Worm (Caenorhabditis elegans) whole organism, mixed stage, embryonic: ENCODE measurements around the gene F54C8.7.
A peak's percentile ranks its signal among the peaks of the same experiment; 100 is the strongest.

Source experiments
- M03D4.4 ChIP-seq: sonication (generic microtip); optimal IDR thresholded peaks from 2 replicates; lab custom pipeline; 2017; ENCODE audit warnings: mild to moderate bottlenecking, missing genetic modification characterization, missing compliant biosample characterization
- bed-3 ChIP-seq: fragments of 200-800 bp; sonication (Bioruptor generic); optimal IDR thresholded peaks from 3 replicates; lab custom pipeline; 2018; ENCODE audit warnings: mild to moderate bottlenecking, missing genetic modification characterization, moderate library complexity, missing compliant biosample characterization
- blmp-1 ChIP-seq: fragments of 150-350 bp; optimal IDR thresholded peaks from 2 replicates; lab custom pipeline; 2014; ENCODE audit warnings: missing biosample characterization, missing genetic modification characterization
- ceh-39 ChIP-seq: fragments of 150-350 bp; optimal IDR thresholded peaks from 2 replicates; lab custom pipeline; 2014; ENCODE audit warnings: missing biosample characterization, missing genetic modification characterization
- ceh-43 ChIP-seq: fragments of 200-800 bp; sonication (Bioruptor generic); optimal IDR thresholded peaks from 2 replicates; lab custom pipeline; 2018; ENCODE audit warnings: mild to moderate bottlenecking, missing genetic modification characterization, moderate library complexity, missing compliant biosample characterization
- ceh-83 ChIP-seq: fragments of 200-800 bp; sonication (Bioruptor generic); optimal IDR thresholded peaks from 2 replicates; lab custom pipeline; 2018; ENCODE audit warnings: mild to moderate bottlenecking, missing genetic modification characterization, missing compliant biosample characterization
- ces-1 ChIP-seq: fragments of 150-350 bp; optimal IDR thresholded peaks from 2 replicates; lab custom pipeline; 2014; ENCODE audit warnings: missing biosample characterization, missing genetic modification reagents, missing genetic modification characterization
- cnd-1 ChIP-seq: fragments of 200-800 bp; sonication (Bioruptor generic); optimal IDR thresholded peaks from 2 replicates; lab custom pipeline; 2018; ENCODE audit warnings: mild to moderate bottlenecking, missing genetic modification characterization, missing compliant biosample characterization
- drap-1 ChIP-seq: fragments of 200-800 bp; sonication (Bioruptor generic); optimal IDR thresholded peaks from 3 replicates; lab custom pipeline; 2018; ENCODE audit warnings: mild to moderate bottlenecking, missing genetic modification characterization, missing compliant biosample characterization
- elt-1 ChIP-seq: sonication (generic microtip); optimal IDR thresholded peaks from 2 replicates; lab custom pipeline; 2017; ENCODE audit warnings: missing genetic modification characterization, mild to moderate bottlenecking, missing compliant biosample characterization, antibody characterized with exemption, moderate library complexity, borderline replicate concordance; ENCODE audit not compliant: insufficient read depth
- elt-3 ChIP-seq: fragments of 150-350 bp; optimal IDR thresholded peaks from 2 replicates; lab custom pipeline; 2014; ENCODE audit warnings: missing biosample characterization, missing genetic modification characterization
- flh-1 ChIP-seq: fragments of 200-800 bp; sonication (Bioruptor generic); optimal IDR thresholded peaks from 2 replicates; lab custom pipeline; 2018; ENCODE audit warnings: mild to moderate bottlenecking, missing genetic modification characterization, moderate library complexity, missing compliant biosample characterization
- ham-2 ChIP-seq: fragments of 200-800 bp; sonication (Bioruptor generic); optimal IDR thresholded peaks from 2 replicates; lab custom pipeline; 2018; ENCODE audit warnings: mild to moderate bottlenecking, missing genetic modification characterization, missing compliant biosample characterization
- hlh-1 ChIP-seq: fragments of 150-350 bp; optimal IDR thresholded peaks from 2 replicates; lab custom pipeline; 2014; ENCODE audit warnings: missing biosample characterization, missing genetic modification reagents, missing genetic modification characterization
- lin-13 ChIP-seq: fragments of 150-350 bp; optimal IDR thresholded peaks from 2 replicates; lab custom pipeline; 2014; ENCODE audit warnings: missing biosample characterization, missing genetic modification characterization
- lin-32 ChIP-seq: fragments of 200-800 bp; sonication (Bioruptor generic); optimal IDR thresholded peaks from 2 replicates; lab custom pipeline; 2018; ENCODE audit warnings: mild to moderate bottlenecking, missing genetic modification characterization, missing compliant biosample characterization
- lsy-2 ChIP-seq: fragments of 150-350 bp; optimal IDR thresholded peaks from 2 replicates; lab custom pipeline; 2014; ENCODE audit warnings: missing biosample characterization, missing genetic modification characterization
- mab-5 ChIP-seq: fragments of 150-350 bp; optimal IDR thresholded peaks from 2 replicates; lab custom pipeline; 2014; ENCODE audit warnings: missing biosample characterization, missing genetic modification characterization
- mep-1 ChIP-seq: fragments of 150-350 bp; optimal IDR thresholded peaks from 2 replicates; lab custom pipeline; 2017; ENCODE audit warnings: missing biosample characterization, missing genetic modification reagents, missing genetic modification characterization, inconsistent platforms
- mls-2 ChIP-seq: sonication (generic microtip); optimal IDR thresholded peaks from 2 replicates; lab custom pipeline; 2016; ENCODE audit warnings: mild to moderate bottlenecking, missing genetic modification characterization, moderate library complexity, missing compliant biosample characterization
- nhr-12 ChIP-seq: fragments of 150-350 bp; optimal IDR thresholded peaks from 2 replicates; lab custom pipeline; 2014; ENCODE audit warnings: missing biosample characterization, missing genetic modification characterization
- nhr-2 ChIP-seq: fragments of 150-350 bp; optimal IDR thresholded peaks from 2 replicates; lab custom pipeline; 2014; ENCODE audit warnings: missing biosample characterization, missing genetic modification characterization
- nhr-237 ChIP-seq: fragments of 150-350 bp; optimal IDR thresholded peaks from 2 replicates; lab custom pipeline; 2014; ENCODE audit warnings: missing biosample characterization, missing genetic modification characterization
- nhr-28 ChIP-seq: fragments of 150-350 bp; optimal IDR thresholded peaks from 2 replicates; lab custom pipeline; 2014; ENCODE audit warnings: missing biosample characterization, missing genetic modification characterization
- nhr-76 ChIP-seq: sonication (generic microtip); optimal IDR thresholded peaks from 2 replicates; lab custom pipeline; 2017; ENCODE audit warnings: missing biosample characterization, missing genetic modification characterization
- pha-4 ChIP-seq: fragments of 150-350 bp; optimal IDR thresholded peaks from 2 replicates; lab custom pipeline; 2018; ENCODE audit warnings: missing biosample characterization, missing genetic modification reagents, missing genetic modification characterization
- sem-2 ChIP-seq: fragments of 200-800 bp; sonication (Bioruptor generic); optimal IDR thresholded peaks from 2 replicates; lab custom pipeline; 2018; ENCODE audit warnings: mild to moderate bottlenecking, missing genetic modification characterization, missing compliant biosample characterization
- snpc-4 ChIP-seq: fragments of 150-350 bp; optimal IDR thresholded peaks from 2 replicates; lab custom pipeline; 2014; ENCODE audit warnings: missing biosample characterization, missing genetic modification characterization
- sptf-1 ChIP-seq: sonication (generic microtip); optimal IDR thresholded peaks from 2 replicates; lab custom pipeline; 2017; ENCODE audit warnings: mild to moderate bottlenecking, missing genetic modification characterization, moderate library complexity, missing compliant biosample characterization
- tbx-8 ChIP-seq: fragments of 200-800 bp; sonication (Bioruptor generic); optimal IDR thresholded peaks from 2 replicates; lab custom pipeline; 2018; ENCODE audit warnings: mild to moderate bottlenecking, missing genetic modification characterization, moderate library complexity, missing compliant biosample characterization
- unc-120 ChIP-seq: sonication (generic microtip); optimal IDR thresholded peaks from 2 replicates; lab custom pipeline; 2017; ENCODE audit warnings: missing genetic modification characterization, missing compliant biosample characterization; ENCODE audit not compliant: poor library complexity, severe bottlenecking
- unc-39 ChIP-seq: fragments of 150-350 bp; optimal IDR thresholded peaks from 2 replicates; lab custom pipeline; 2014; ENCODE audit warnings: missing biosample characterization, missing genetic modification characterization
- unc-62 ChIP-seq: fragments of 150-350 bp; optimal IDR thresholded peaks from 2 replicates; lab custom pipeline; 2014; ENCODE audit warnings: missing biosample characterization, missing genetic modification reagents, missing genetic modification characterization
- zip-8 ChIP-seq: fragments of 150-350 bp; optimal IDR thresholded peaks from 2 replicates; lab custom pipeline; 2014; ENCODE audit warnings: missing biosample characterization, missing genetic modification characterization
- ztf-11 ChIP-seq: fragments of 150-350 bp; optimal IDR thresholded peaks from 2 replicates; lab custom pipeline; 2014; ENCODE audit warnings: missing biosample characterization, missing genetic modification characterization

The F54C8.7 gene

DNA sequence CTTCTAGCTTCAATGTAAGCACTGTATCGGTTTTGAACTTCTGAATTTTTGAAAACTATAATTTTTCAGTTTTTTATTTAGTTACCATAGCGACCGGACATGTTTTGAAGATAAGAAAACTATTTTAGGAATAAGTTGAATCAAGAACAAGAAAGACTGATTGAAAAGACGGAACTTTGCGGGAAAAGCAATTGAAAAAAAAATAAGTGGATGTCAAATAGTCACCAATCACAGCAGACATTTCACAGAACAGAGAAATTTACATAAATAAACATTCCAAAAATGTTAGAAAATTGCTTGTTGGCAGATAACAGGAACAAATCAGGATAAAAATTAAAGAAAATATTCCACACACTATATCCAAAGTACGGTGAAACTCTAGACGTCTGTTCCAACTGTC, 4.0 kb downstream of the F54C8.7 start, which contains the start of gene F54C8.6:
F54C8.6 (minus strand) TSS at position 101 of the 400 bp plus-strand sequence.
- TF ChIP-seq unc-39 (no peak), drap-1 (GFP tag; lab: Kevin White, UChicago) (no peak)

DNA sequence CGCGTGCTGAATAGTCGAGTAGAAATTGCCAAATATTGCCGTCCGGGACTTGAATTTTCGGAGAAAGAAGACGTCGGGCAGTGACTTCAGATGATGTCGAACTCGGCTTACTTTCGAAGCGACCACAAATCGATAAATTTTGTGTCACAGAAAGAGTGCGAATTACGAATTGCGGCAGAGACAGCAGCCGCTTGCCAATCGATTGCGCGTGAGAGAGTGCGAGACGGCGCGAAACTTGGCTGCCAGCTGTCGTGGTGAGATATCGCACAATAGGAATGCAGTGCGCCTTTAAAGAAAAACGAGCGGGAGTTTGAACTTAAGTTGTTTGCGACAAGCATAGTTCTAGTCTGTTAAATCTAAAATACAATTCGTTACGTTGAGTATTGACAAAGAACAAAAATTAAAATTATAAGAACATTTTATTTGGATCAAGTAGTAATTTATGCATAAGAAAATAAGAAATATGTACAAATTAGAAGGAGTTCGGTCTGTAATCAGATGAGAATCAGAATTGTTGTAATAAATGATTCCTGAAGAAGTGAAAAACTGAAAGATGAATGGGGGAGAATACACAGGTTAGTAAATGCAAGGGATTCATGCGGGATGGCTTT, 10.3 kb downstream of the F54C8.7 start, which contains the start of gene pir-2:
pir-2 (minus strand) TSS at position 218 of the 611 bp plus-strand sequence.
- TF ChIP-seq drap-1 (GFP tag; lab: Kevin White, UChicago) (peak; percentile 32), mab-5 (tag; lab: Kevin White, UChicago) (no peak), nhr-28 (no peak), pha-4 (tag; lab: Kevin White, UChicago) (peak; percentile 83), mls-2 (tag; lab: Kevin White, UChicago) (peak; percentile 66), blmp-1 (no peak), ztf-11 (peak; percentile 63), cnd-1 (peak; percentile 94), ceh-43 (GFP tag; lab: Kevin White, UChicago) (no peak), M03D4.4 (tag; lab: Kevin White, UChicago) (no peak), unc-62 (GFP tag; lab: Kevin White, UChicago) (peak; percentile 74), nhr-2 (tag; lab: Kevin White, UChicago) (peak; percentile 12), lin-32 (peak; percentile 83), zip-8 (tag; lab: Kevin White, UChicago) (no peak), ham-2 (GFP tag; lab: Kevin White, UChicago) (peak; percentile 69), lin-13 (tag; lab: Kevin White, UChicago) (peak; percentile 28), flh-1 (GFP tag; lab: Kevin White, UChicago) (no peak), unc-120 (peak; percentile 82), mep-1 (tag; lab: Kevin White, UChicago) (peak; percentile 88), elt-1 (no peak), ceh-83 (GFP tag; lab: Kevin White, UChicago) (peak; percentile 66), snpc-4 (tag; lab: Kevin White, UChicago) (no peak), tbx-8 (no peak), nhr-237 (tag; lab: Kevin White, UChicago) (peak; percentile 65), unc-39 (no peak), ceh-39 (tag; lab: Kevin White, UChicago) (peak; percentile 93), hlh-1 (tag; lab: Kevin White, UChicago) (peak; percentile 98), sptf-1 (tag; lab: Kevin White, UChicago) (peak; percentile 73), sem-2 (GFP tag; lab: Kevin White, UChicago) (no peak), elt-3 (peak; percentile 8), bed-3 (no peak), lsy-2 (peak; percentile 85), ces-1 (GFP tag; lab: Kevin White, UChicago) (peak; percentile 84), nhr-12 (no peak), nhr-76 (tag; lab: Kevin White, UChicago) (no peak)
- TF ChIP-seq, all 35 proteins: peak for 20

- TF ChIP-seq ceh-83 (GFP tag; lab: Kevin White, UChicago) = no peak
- no peak for TF ChIP-seq flh-1 (GFP tag; lab: Kevin White, UChicago)
- no peak for TF ChIP-seq drap-1 (GFP tag; lab: Kevin White, UChicago)
- TF ChIP-seq zip-8 (tag; lab: Kevin White, UChicago) = no peak
- TF ChIP-seq unc-120 = no peak
- no peak for TF ChIP-seq unc-62 (GFP tag; lab: Kevin White, UChicago)
- TF ChIP-seq lsy-2 = no peak
- no peak for TF ChIP-seq nhr-76 (tag; lab: Kevin White, UChicago)
- TF ChIP-seq elt-3 = no peak
- no peak for TF ChIP-seq ceh-43 (GFP tag; lab: Kevin White, UChicago)
- TF ChIP-seq tbx-8 = no peak
- no peak for TF ChIP-seq lin-13 (tag; lab: Kevin White, UChicago)
- no peak for TF ChIP-seq nhr-237 (tag; lab: Kevin White, UChicago)
These were observed 11.0 kb downstream of the F54C8.7 start for ce11 chrIII:9442846-9443245.

ce11 chrIII:9441133-9441532, 12.7 kb downstream of the F54C8.7 start, which contains the start of gene emb-30:
emb-30 (minus strand) TSS chrIII:9441460.
- no peak for TF ChIP-seq zip-8 (tag; lab: Kevin White, UChicago)
- TF ChIP-seq ztf-11 = no peak
- TF ChIP-seq nhr-2 (tag; lab: Kevin White, UChicago) = no peak
- TF ChIP-seq unc-120 = no peak
- no peak for TF ChIP-seq M03D4.4 (tag; lab: Kevin White, UChicago)
- no peak for TF ChIP-seq elt-1
- TF ChIP-seq ceh-39 (tag; lab: Kevin White, UChicago) = no peak
- TF ChIP-seq blmp-1 = no peak
- TF ChIP-seq nhr-237 (tag; lab: Kevin White, UChicago) = no peak
- no peak for TF ChIP-seq lin-32
- no peak for TF ChIP-seq ces-1 (GFP tag; lab: Kevin White, UChicago)
- TF ChIP-seq nhr-76 (tag; lab: Kevin White, UChicago) = no peak
- TF ChIP-seq nhr-28 = no peak
- no peak for TF ChIP-seq mep-1 (tag; lab: Kevin White, UChicago)
- TF ChIP-seq bed-3 = no peak
- TF ChIP-seq mab-5 (tag; lab: Kevin White, UChicago) = no peak
- TF ChIP-seq, all 35 proteins: peak for 0
